Worm (Caenorhabditis elegans): ENCODE results near the gene nphp-4.
A peak's percentile ranks its signal among the peaks of the same experiment; 100 is the strongest.

nphp-4 gene

DNA sequence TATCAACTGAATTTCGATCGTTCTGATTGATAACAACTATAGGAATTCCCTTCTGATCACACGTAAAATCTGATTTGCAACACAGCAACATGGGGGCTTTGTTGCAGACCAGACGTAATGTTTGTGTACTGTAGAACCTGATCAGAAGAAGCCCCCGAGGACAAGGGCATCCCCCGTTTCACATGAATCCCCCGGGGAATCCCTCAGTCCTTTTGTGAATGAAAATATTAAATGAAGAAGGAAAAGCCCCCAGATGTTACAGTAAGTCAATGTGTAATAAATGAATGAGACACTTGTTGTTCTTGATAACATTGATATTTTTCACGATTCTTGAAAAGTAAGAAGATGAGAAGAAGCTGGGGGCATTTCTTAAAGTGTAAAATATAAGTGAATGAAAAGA, 49.4 kb downstream of the nphp-4 start (continued):
- TF ChIP-seq hif-1 (tag; optimal IDR thresholded peaks at IDR 0.05) (no peak), mxl-3 (GFP tag; optimal IDR thresholded peaks at IDR 0.05) (no peak), lin-15B (tag; optimal IDR thresholded peaks at IDR 0.05) (no peak), nhr-25 (tag; optimal IDR thresholded peaks at IDR 0.05; ENCODE audit: borderline replicate concordance, insufficient read depth) (no peak), nhr-11 (tag; optimal IDR thresholded peaks at IDR 0.05) (no peak), nhr-6 (tag; optimal IDR thresholded peaks at IDR 0.05) (no peak), gei-8 (GFP tag; optimal IDR thresholded peaks at IDR 0.05) (no peak), snpc-4 (tag; optimal IDR thresholded peaks at IDR 0.05) (no peak), zip-2 (tag; optimal IDR thresholded peaks at IDR 0.05) (no peak), lir-3 (tag; optimal IDR thresholded peaks at IDR 0.05) (no peak), ZK546.5 (tag; optimal IDR thresholded peaks at IDR 0.05) (no peak), lin-1 (GFP tag; IDR thresholded peaks at IDR 0.05) (no peak), F26F4.8 (GFP tag; conservative IDR thresholded peaks at IDR 0.05) (no peak), lim-7 (GFP tag; IDR thresholded peaks at IDR 0.05) (no peak), vab-7 (GFP tag; IDR thresholded peaks at IDR 0.05) (no peak), daf-19 (GFP tag; conservative IDR thresholded peaks at IDR 0.05) (no peak), attf-4 (tag; optimal IDR thresholded peaks at IDR 0.05) (no peak), mdl-1 (tag; optimal IDR thresholded peaks at IDR 0.05) (peak; percentile 18 to 42), hlh-11 (tag; optimal IDR thresholded peaks at IDR 0.05) (peak; percentile 16), mxl-2 (GFP tag; conservative IDR thresholded peaks at IDR 0.05) (no peak), T20F7.1 (GFP tag; optimal IDR thresholded peaks at IDR 0.05) (no peak), lin-39 (tag; optimal IDR thresholded peaks at IDR 0.05) (no peak)

DNA sequence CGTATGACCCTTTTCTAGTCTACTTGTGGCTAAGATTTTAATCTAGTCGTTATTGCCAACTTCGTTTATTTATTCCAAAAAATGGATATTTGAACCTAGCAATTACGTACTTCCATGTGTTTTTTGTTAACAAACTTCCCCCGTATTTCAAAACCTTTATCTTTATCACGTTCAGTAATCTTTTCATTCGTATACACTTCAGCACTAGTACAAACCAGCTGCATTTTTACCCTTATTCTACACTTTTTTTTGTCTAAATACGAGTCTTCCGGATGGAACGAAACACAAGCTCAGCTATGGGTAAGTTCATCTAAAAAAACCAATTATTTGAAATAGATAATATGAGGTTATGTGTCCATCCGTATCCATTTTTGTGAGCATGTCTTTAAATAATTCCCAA, 54.1 kb downstream of the nphp-4 start, which contains the start of gene D2023.1:
TSS of gene D2023.1 (plus strand) at position 77 of the 400 bp plus-strand sequence.
- TF ChIP-seq aha-1 (tag), result peak; percentile 11
- no peak for TF ChIP-seq arid-1 (GFP tag; conservative IDR thresholded peaks at IDR 0.05)
- TF ChIP-seq dmd-8 (GFP tag; IDR thresholded peaks at IDR 0.05), result no peak
- TF ChIP-seq unc-62 (GFP tag; optimal IDR thresholded peaks at IDR 0.05 in 1 of 2), result peak in 1 of 2 experiments; percentile 97
- TF ChIP-seq unc-62 (tag; optimal IDR thresholded peaks at IDR 0.05), result no peak

DNA sequence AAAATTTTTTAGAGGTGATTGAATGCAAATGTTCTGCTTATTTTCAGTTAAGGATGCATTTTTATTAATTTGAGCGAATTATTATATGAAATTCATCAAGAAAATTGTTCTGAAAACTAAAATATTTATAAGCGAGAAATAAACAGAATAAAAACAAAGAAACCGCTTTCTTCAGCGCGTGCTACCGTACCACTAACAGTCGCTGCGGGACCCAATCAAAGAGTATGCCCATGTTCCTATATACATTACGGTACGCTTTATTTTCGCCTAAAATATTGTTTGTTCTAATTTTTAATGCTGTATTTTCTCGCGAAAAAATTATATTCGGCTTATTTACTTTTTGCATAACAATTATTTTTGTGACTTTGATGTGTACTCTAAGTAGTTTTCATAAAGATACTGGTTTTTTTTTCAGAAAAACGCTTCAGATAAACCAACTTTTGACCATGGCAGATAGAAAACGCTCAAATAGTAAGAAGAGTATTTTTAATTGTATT, 55.7 kb downstream of the nphp-4 start, which contains the start of gene F55A11.8:
TSS of gene F55A11.8 (plus strand) at position 447 of the 497 bp plus-strand sequence.
- TF ChIP-seq lin-38 (GFP tag; IDR thresholded peaks at IDR 0.05) (0 out of 2 replicates have a peak, but pooled peaks have one; percentile 17), nhr-76 (tag; optimal IDR thresholded peaks at IDR 0.05) (no peak)

DNA sequence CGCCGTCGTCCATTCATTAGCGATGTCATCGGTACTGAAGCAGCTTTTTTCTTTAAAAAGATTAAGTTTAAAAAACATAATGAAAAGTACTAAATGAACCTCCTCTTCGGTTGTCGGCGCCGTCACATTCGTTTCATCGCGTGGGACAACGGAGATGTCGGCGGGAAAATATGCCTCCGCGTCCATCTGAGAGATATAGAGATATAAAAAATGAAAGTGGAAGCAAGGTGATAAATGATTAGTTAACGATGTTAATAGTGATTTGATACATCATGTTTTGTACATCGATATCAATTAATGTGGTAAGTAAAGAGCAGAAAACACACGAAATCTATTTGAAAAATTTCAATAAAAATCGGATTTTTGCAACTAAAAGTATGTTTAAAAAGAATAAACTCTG, 56.3 kb downstream of the nphp-4 start, which contains the start of gene F55A11.7:
TSS of gene F55A11.7 (minus strand) at position 186 of the 400 bp plus-strand sequence.
- TF ChIP-seq hif-1 (tag; optimal IDR thresholded peaks at IDR 0.05) (no peak), snpc-4 (tag; optimal IDR thresholded peaks at IDR 0.05) (no peak), F10B5.3 (tag; optimal IDR thresholded peaks at IDR 0.05) (no peak), ceh-44 (GFP tag; IDR thresholded peaks at IDR 0.05) (no peak), madf-5 (GFP tag; IDR thresholded peaks at IDR 0.05) (no peak), nhr-10 (tag; optimal IDR thresholded peaks at IDR 0.05) (no peak), rbr-2 (tag; optimal IDR thresholded peaks at IDR 0.05) (no peak), ZK337.2 (GFP tag; IDR thresholded peaks at IDR 0.05) (no peak), nhr-6 (tag; optimal IDR thresholded peaks at IDR 0.05) (no peak), gei-8 (GFP tag; optimal IDR thresholded peaks at IDR 0.05) (no peak), mes-2 (tag; optimal IDR thresholded peaks at IDR 0.05; ENCODE audit: poor library complexity, severe bottlenecking) (no peak), saeg-2 (GFP tag; IDR thresholded peaks at IDR 0.05) (no peak), ZK546.5 (tag; optimal IDR thresholded peaks at IDR 0.05) (no peak), F37D6.2 (tag; optimal IDR thresholded peaks at IDR 0.05) (no peak), jun-1 (tag; optimal IDR thresholded peaks at IDR 0.05) (no peak), spr-3 (GFP tag; optimal IDR thresholded peaks at IDR 0.05) (no peak), ceh-62 (tag; optimal IDR thresholded peaks at IDR 0.05) (no peak), nhr-77 (tag; optimal IDR thresholded peaks at IDR 0.05) (no peak), attf-4 (tag; optimal IDR thresholded peaks at IDR 0.05) (no peak), daf-8 (GFP tag; IDR thresholded peaks at IDR 0.05) (no peak)
